Worm (Caenorhabditis elegans): Measurements from ENCODE around the gene C31B8.16.
"Not testable (repeated sequence)": the region's sequence is repeated elsewhere in the genome, so short reads cannot be mapped to it uniquely, and the experiment has no call there.

The C31B8.16 gene

ce11 chrV:2962960-2963359, 33.1 kb downstream of the C31B8.16 start, which contains the start of gene srw-138:
Gene srw-138, minus strand, starts transcription at chrV:2963060.
- TF ChIP-seq nhr-12 (tag; optimal IDR thresholded peaks at IDR 0.05) (no peak), mls-2 (tag; optimal IDR thresholded peaks at IDR 0.05) (no peak), nhr-76 (tag; optimal IDR thresholded peaks at IDR 0.05) (no peak), ztf-11 (tag; optimal IDR thresholded peaks at IDR 0.05) (no peak), sem-2 (GFP tag; optimal IDR thresholded peaks at IDR 0.05) (no peak), ham-2 (GFP tag; optimal IDR thresholded peaks at IDR 0.05) (no peak), ceh-43 (GFP tag; optimal IDR thresholded peaks at IDR 0.05) (no peak), elt-1 (tag; optimal IDR thresholded peaks at IDR 0.05; ENCODE audit: borderline replicate concordance, insufficient read depth) (no peak), nhr-237 (tag; optimal IDR thresholded peaks at IDR 0.05) (no peak), drap-1 (GFP tag; optimal IDR thresholded peaks at IDR 0.05) (no peak), nhr-28 (tag; optimal IDR thresholded peaks at IDR 0.05) (no peak), snpc-4 (tag; optimal IDR thresholded peaks at IDR 0.05) (no peak), zip-8 (tag; optimal IDR thresholded peaks at IDR 0.05) (no peak), bed-3 (GFP tag; optimal IDR thresholded peaks at IDR 0.05) (no peak), lin-13 (tag; optimal IDR thresholded peaks at IDR 0.05) (no peak), nhr-2 (tag; optimal IDR thresholded peaks at IDR 0.05) (no peak), tbx-8 (GFP tag; optimal IDR thresholded peaks at IDR 0.05) (no peak), ceh-39 (tag; optimal IDR thresholded peaks at IDR 0.05) (no peak), unc-39 (tag; optimal IDR thresholded peaks at IDR 0.05) (no peak), pha-4 (tag; optimal IDR thresholded peaks at IDR 0.05) (no peak)

- TF ChIP-seq nhr-237 (tag; optimal IDR thresholded peaks at IDR 0.05): no peak
- TF ChIP-seq tbx-8 (GFP tag; optimal IDR thresholded peaks at IDR 0.05): no peak
These were observed 34.9 kb downstream of the C31B8.16 start, which contains the start of gene srh-88 for ce11 chrV:2964786-2965185. Gene srh-88, minus strand, starts transcription at chrV:2964886.

- TF ChIP-seq tbx-8 (GFP tag; optimal IDR thresholded peaks at IDR 0.05) (no peak), sem-2 (GFP tag; optimal IDR thresholded peaks at IDR 0.05) (no peak), M03D4.4 (tag; optimal IDR thresholded peaks at IDR 0.05) (no peak), ham-2 (GFP tag; optimal IDR thresholded peaks at IDR 0.05) (no peak), snpc-4 (tag; optimal IDR thresholded peaks at IDR 0.05) (no peak), nhr-76 (tag; optimal IDR thresholded peaks at IDR 0.05) (no peak), unc-62 (GFP tag; optimal IDR thresholded peaks at IDR 0.05) (no peak), blmp-1 (tag; optimal IDR thresholded peaks at IDR 0.05) (no peak), mab-5 (tag; optimal IDR thresholded peaks at IDR 0.05) (no peak), lin-13 (tag; optimal IDR thresholded peaks at IDR 0.05) (no peak), bed-3 (GFP tag; optimal IDR thresholded peaks at IDR 0.05) (no peak), nhr-28 (tag; optimal IDR thresholded peaks at IDR 0.05) (no peak), pha-4 (tag; optimal IDR thresholded peaks at IDR 0.05) (no peak), mep-1 (tag; optimal IDR thresholded peaks at IDR 0.05) (no peak), elt-3 (tag; optimal IDR thresholded peaks at IDR 0.05) (no peak), lsy-2 (tag; optimal IDR thresholded peaks at IDR 0.05) (no peak), flh-1 (GFP tag; optimal IDR thresholded peaks at IDR 0.05) (no peak)
These were observed 41.6 kb downstream of the C31B8.16 start, which contains the start of gene srw-129 for ce11 chrV:2971307-2971999. Gene srw-129, plus strand, starts transcription at chrV:2971949.

ce11 chrV:2975285-2975684, 45.4 kb downstream of the C31B8.16 start, which contains the start of gene srw-123:
Gene srw-123, minus strand, starts transcription at chrV:2975385.
- TF ChIP-seq unc-62 (GFP tag; optimal IDR thresholded peaks at IDR 0.05); blmp-1 (tag; optimal IDR thresholded peaks at IDR 0.05); ceh-83 (GFP tag; optimal IDR thresholded peaks at IDR 0.05): not testable (repeated sequence)

ce11 chrV:2976287-2976686, 46.4 kb downstream of the C31B8.16 start, which contains the start of gene srw-124:
Gene srw-124, plus strand, starts transcription at chrV:2976587.
- no peak for TF ChIP-seq lin-32 (GFP tag; optimal IDR thresholded peaks at IDR 0.05)
- no peak for TF ChIP-seq M03D4.4 (tag; optimal IDR thresholded peaks at IDR 0.05)
- no peak for TF ChIP-seq ham-2 (GFP tag; optimal IDR thresholded peaks at IDR 0.05)
- TF ChIP-seq drap-1 (GFP tag; optimal IDR thresholded peaks at IDR 0.05): no peak
- TF ChIP-seq hlh-1 (tag; optimal IDR thresholded peaks at IDR 0.05): no peak
- TF ChIP-seq snpc-4 (tag; optimal IDR thresholded peaks at IDR 0.05): no peak
- TF ChIP-seq mls-2 (tag; optimal IDR thresholded peaks at IDR 0.05): no peak
- no peak for TF ChIP-seq unc-62 (GFP tag; optimal IDR thresholded peaks at IDR 0.05)
- TF ChIP-seq elt-1 (tag; optimal IDR thresholded peaks at IDR 0.05; ENCODE audit: borderline replicate concordance, insufficient read depth): no peak
- TF ChIP-seq flh-1 (GFP tag; optimal IDR thresholded peaks at IDR 0.05): no peak
- TF ChIP-seq mep-1 (tag; optimal IDR thresholded peaks at IDR 0.05): no peak
- TF ChIP-seq sem-2 (GFP tag; optimal IDR thresholded peaks at IDR 0.05): no peak
- TF ChIP-seq nhr-2 (tag; optimal IDR thresholded peaks at IDR 0.05): no peak
- TF ChIP-seq tbx-8 (GFP tag; optimal IDR thresholded peaks at IDR 0.05): no peak
- TF ChIP-seq mab-5 (tag; optimal IDR thresholded peaks at IDR 0.05): no peak

Measured in whole organism, mixed stage, embryonic.